Fruit fly (Drosophila melanogaster): ENCODE measurements around the gene CG15369.

CG15369 gene

dm6 chrX:9193604-9194003, 23.1 kb upstream of the CG15369 start, which contains the start of gene CG12106 (continued):
- TF ChIP-seq sr (GFP tag; IDR thresholded peaks at IDR 0.05) (no peak), row (GFP tag; IDR thresholded peaks at IDR 0.05) (peak; percentile 92), CG9727 (GFP tag; optimal IDR thresholded peaks at IDR 0.05) (peak; percentile 3), CG10147 (GFP tag; optimal IDR thresholded peaks at IDR 0.05) (peak; percentile 37), cg (GFP tag; optimal IDR thresholded peaks at IDR 0.05) (no peak), CG14860 (GFP tag; IDR thresholded peaks at IDR 0.05; ENCODE audit: partially characterized antibody) (no peak), chn (GFP tag; optimal IDR thresholded peaks at IDR 0.05) (peak; percentile 19), org-1 (GFP tag; optimal IDR thresholded peaks at IDR 0.05) (no peak), ftz-f1 (GFP tag; optimal IDR thresholded peaks at IDR 0.05) (no peak), CG1603 (tag; optimal IDR thresholded peaks at IDR 0.05) (peak; percentile 67), twi (tag; optimal IDR thresholded peaks at IDR 0.05) (no peak), Asciz (GFP tag; optimal IDR thresholded peaks at IDR 0.05) (no peak), BEAF-32 (GFP tag; optimal IDR thresholded peaks at IDR 0.05) (no peak), NC2β (GFP tag; optimal IDR thresholded peaks at IDR 0.05) (peak; percentile 30), vvl (GFP tag; IDR thresholded peaks at IDR 0.05) (no peak; the same call in 1 of the 2 replicates), tin (GFP tag; optimal IDR thresholded peaks at IDR 0.05) (peak; percentile 18), CG10543 (GFP tag; optimal IDR thresholded peaks at IDR 0.05) (peak; percentile 32), Ssrp (tag; optimal IDR thresholded peaks at IDR 0.05) (no peak), cas (GFP tag; IDR thresholded peaks at IDR 0.05) (no peak), CG12071 (GFP tag; optimal IDR thresholded peaks at IDR 0.05) (no peak), gcm2 (GFP tag; optimal IDR thresholded peaks at IDR 0.05) (no peak), CG17186 (GFP tag; optimal IDR thresholded peaks at IDR 0.05) (peak; percentile 99)

- no peak for TF ChIP-seq CG4404 (GFP tag; IDR thresholded peaks at IDR 0.05)
- no peak for TF ChIP-seq croc (GFP tag; conservative IDR thresholded peaks at IDR 0.05)
- TF ChIP-seq rib (GFP tag; IDR thresholded peaks at IDR 0.05), result no peak
- TF ChIP-seq Xrp1 (GFP tag; IDR thresholded peaks at IDR 0.05), result no peak
- no peak for TF ChIP-seq CG10366 (GFP tag; IDR thresholded peaks at IDR 0.05)
- TF ChIP-seq CrebB (tag; optimal IDR thresholded peaks at IDR 0.05), result no peak
- no peak for TF ChIP-seq CG10543 (GFP tag; optimal IDR thresholded peaks at IDR 0.05)
- TF ChIP-seq gfzf (GFP tag; optimal IDR thresholded peaks at IDR 0.05), result no peak
- TF ChIP-seq HLHmδ (GFP tag; optimal IDR thresholded peaks at IDR 0.05), result no peak
These were observed 21.4 kb upstream of the CG15369 start for dm6 chrX:9195311-9195710.

- TF ChIP-seq Sin3A (optimal IDR thresholded peaks at IDR 0.05) (no peak), usp (GFP tag; optimal IDR thresholded peaks at IDR 0.05) (no peak), aop (GFP tag; IDR thresholded peaks at IDR 0.05) (no peak), so (GFP tag; IDR thresholded peaks at IDR 0.05) (peak; percentile 56; the same call in 1 of the 3 replicates), pum (GFP tag; optimal IDR thresholded peaks at IDR 0.05) (no peak), sens-2 (GFP tag; IDR thresholded peaks at IDR 0.05) (0 out of 2 replicates have a peak, but pooled peaks have one; percentile 46), hth (optimal IDR thresholded peaks at IDR 0.05) (no peak), Fer1 (GFP tag; optimal IDR thresholded peaks at IDR 0.05) (peak; percentile 70), CG10565 (GFP tag; optimal IDR thresholded peaks at IDR 0.05) (no peak), Dek (tag; optimal IDR thresholded peaks at IDR 0.05) (peak; percentile 62), p53 (GFP tag; optimal IDR thresholded peaks at IDR 0.05) (no peak), Scr (GFP tag; IDR thresholded peaks at IDR 0.05; ENCODE audit: partially characterized antibody) (peak; percentile 95), fru (optimal IDR thresholded peaks at IDR 0.05) (no peak), hbn (GFP tag; IDR thresholded peaks at IDR 0.05; ENCODE audit: partially characterized antibody) (peak; percentile 81), CG17568 (GFP tag; optimal IDR thresholded peaks at IDR 0.05) (no peak), CG10147 (GFP tag; optimal IDR thresholded peaks at IDR 0.05) (peak; percentile 69), tup (GFP tag; optimal IDR thresholded peaks at IDR 0.05) (peak; percentile 34), kni (GFP tag; optimal IDR thresholded peaks at IDR 0.05) (no peak), CG2129 (GFP tag; IDR thresholded peaks at IDR 0.05; ENCODE audit: partially characterized antibody) (peak; percentile 84), Adf1 (GFP tag; IDR thresholded peaks at IDR 0.05) (peak; percentile 62), Optix (GFP tag; IDR thresholded peaks at IDR 0.05) (no peak), zen (tag; optimal IDR thresholded peaks at IDR 0.05) (peak; percentile 78)
These were observed 20.3 kb upstream of the CG15369 start, which contains the start of gene CG12118 for dm6 chrX:9196362-9196761. TSS of gene CG12118 (minus strand) at chrX:9196414.

All from whole organism, embryonic.